Worm (Caenorhabditis elegans): ENCODE measurements around the gene Y71H2AM.25.
A peak's percentile ranks its signal among the peaks of the same experiment; 100 is the strongest.

Gene Y71H2AM.25

DNA sequence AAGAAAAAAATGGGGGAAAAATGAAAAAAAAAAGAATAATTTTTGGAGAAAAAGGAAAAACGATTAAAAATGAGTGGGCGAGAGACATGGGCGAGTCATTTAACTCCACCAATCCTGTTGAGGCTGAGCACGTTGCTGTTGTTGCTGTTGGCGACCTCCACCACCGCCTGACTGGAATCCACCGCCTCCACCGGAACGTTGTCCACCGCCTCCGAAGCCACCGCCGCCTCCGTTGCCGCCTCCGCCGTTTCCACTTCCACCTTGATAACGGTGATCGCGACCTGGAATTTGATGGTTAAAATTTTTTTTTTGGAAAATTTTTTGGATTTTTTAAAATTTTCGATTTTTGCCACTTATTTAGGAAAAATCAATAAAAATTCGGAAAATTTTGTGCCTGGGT lies 31.5 kb upstream of the Y71H2AM.25 start:
- no peak for TF ChIP-seq flt-1 (GFP tag; IDR thresholded peaks at IDR 0.05)

DNA sequence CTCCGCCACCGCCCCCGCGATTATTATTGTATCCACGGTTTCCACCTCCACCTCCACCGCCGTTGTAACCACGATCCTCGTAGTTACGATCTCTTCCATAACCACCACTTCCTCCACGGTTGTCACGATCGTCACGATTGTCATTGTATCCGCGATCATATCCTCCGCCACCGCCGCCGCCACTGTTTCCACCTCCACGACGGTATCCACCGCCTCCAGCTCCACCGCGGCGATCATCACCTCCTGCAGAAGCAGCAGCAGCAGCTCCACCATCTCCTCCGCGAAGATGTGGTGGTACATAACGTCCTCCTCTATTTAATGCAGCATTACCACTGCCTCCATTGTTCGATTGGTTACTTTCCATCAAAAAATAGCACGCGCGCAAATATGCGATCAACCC lies 23.6 kb upstream of the Y71H2AM.25 start, which contains the start of gene laf-1:
TSS of gene laf-1 (minus strand) at position 399 of the 400 bp plus-strand sequence.
- TF ChIP-seq pes-1 (GFP tag; IDR thresholded peaks at IDR 0.05) (no peak), ceh-36 (tag; optimal IDR thresholded peaks at IDR 0.05) (no peak)

DNA sequence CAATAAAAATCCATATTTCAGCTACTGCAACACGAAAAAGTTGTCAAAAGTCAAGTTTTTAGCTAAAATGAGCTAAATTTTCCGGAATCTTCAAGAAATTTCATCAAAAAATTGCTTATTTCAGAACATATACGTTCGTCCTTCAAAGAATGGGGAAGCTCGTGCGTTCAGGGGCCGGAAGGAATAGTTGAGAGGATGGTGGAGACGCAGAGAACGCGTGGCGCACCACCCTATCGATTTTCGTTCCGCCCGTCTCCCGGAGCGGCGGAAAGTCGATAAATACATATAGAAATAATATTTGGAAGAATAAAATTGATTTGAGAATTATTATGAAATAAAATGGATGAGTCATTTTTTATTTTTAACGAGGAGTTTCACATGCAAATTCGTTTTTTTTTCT lies 22.0 kb upstream of the Y71H2AM.25 start:
- TF ChIP-seq tbx-11 (GFP tag; IDR thresholded peaks at IDR 0.05) (no peak), tbx-37 (GFP tag; conservative IDR thresholded peaks at IDR 0.05) (no peak), F13C5.2 (tag; optimal IDR thresholded peaks at IDR 0.05) (no peak), ets-7 (tag; optimal IDR thresholded peaks at IDR 0.05) (peak; percentile 76), ceh-13 (GFP tag; optimal IDR thresholded peaks at IDR 0.05) (no peak), tra-4 (tag; optimal IDR thresholded peaks at IDR 0.05) (no peak)

DNA sequence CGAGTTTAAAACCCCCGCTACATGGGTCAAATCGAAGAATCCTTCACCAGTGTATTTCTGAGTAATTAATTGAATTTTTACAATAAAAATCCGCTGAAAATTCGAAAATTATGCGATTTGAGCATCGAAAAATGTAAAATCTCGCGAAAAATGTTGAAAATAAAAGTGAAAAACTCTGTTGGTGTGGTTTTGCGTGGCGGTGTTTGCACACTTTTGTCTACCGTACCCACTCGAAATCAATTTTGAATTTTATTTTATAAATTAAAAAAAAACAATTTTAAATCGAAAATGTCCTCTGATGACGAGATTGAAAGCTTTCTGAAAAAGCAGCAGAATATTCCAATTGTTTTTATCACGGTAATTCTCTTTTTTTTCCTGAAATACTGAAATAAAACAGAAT lies 21.5 kb upstream of the Y71H2AM.25 start, which contains the start of gene Y71H2AM.6:
TSS of gene Y71H2AM.6 (plus strand) at position 264 of the 400 bp plus-strand sequence.
- TF ChIP-seq F13C5.2 (tag; optimal IDR thresholded peaks at IDR 0.05) (peak; percentile 20), tbx-37 (GFP tag; conservative IDR thresholded peaks at IDR 0.05) (no peak)

DNA sequence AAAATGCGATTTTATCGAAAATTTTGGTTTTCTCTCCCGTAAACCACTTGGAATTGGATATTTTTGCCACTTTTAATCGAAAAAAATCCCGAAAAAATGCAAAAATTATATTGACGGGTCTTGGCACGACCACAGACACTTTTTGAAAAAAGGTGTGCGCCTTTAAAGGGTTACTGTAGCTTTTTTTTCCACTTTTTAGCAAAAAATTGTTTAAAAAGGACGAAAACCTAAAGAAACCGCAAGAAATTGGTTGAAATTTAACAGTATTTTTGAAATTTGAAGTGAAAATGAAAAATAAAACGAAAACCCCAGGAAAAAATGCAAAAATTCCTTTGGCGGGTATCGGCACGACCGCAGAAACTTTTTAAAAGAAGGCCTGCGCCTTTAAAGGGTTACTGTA lies 20.4 kb upstream of the Y71H2AM.25 start:
- TF ChIP-seq B0310.2 (tag; optimal IDR thresholded peaks at IDR 0.05): no peak
- no peak for TF ChIP-seq tbx-11 (GFP tag; IDR thresholded peaks at IDR 0.05)
- no peak for TF ChIP-seq tra-4 (tag; optimal IDR thresholded peaks at IDR 0.05)
- TF ChIP-seq hmg-4 (GFP tag; optimal IDR thresholded peaks at IDR 0.05): no peak
- no peak for TF ChIP-seq ceh-13 (GFP tag; optimal IDR thresholded peaks at IDR 0.05)

DNA sequence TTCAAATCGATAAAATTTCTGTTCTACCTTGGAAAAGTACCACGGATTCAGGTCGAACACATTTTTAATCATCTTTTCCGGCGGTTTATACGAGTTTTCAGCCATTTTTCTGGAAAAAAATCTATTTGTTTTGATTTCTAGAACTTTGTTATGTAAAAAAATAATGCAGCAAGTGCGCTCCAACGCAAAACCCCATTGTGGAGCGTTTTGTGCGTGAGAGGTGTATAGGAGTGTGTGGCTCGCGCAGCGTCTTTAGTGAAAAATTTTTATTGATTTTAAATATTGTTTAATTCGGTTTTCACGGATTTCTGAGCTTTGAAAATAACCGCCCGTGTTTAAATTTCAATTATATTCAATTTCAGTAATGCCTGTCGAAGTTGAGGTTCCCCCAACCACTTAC lies 16.4 kb upstream of the Y71H2AM.25 start, which contains the start of gene Y71H2AM.20:
TSS of gene Y71H2AM.20 (minus strand) at position 109 of the 400 bp plus-strand sequence.
- TF ChIP-seq ama-1 (optimal IDR thresholded peaks at IDR 0.05) (no peak), tbx-11 (GFP tag; IDR thresholded peaks at IDR 0.05) (0 out of 2 replicates have a peak, but pooled peaks have one; percentile 38), hmg-4 (GFP tag; optimal IDR thresholded peaks at IDR 0.05) (peak; percentile 28), B0310.2 (tag; optimal IDR thresholded peaks at IDR 0.05) (peak; percentile 44), hmbx-1 (tag; optimal IDR thresholded peaks at IDR 0.05) (no peak), ets-7 (tag; optimal IDR thresholded peaks at IDR 0.05) (no peak), hnd-1 (tag; optimal IDR thresholded peaks at IDR 0.05) (no peak), ceh-36 (tag; optimal IDR thresholded peaks at IDR 0.05) (peak; percentile 58), pes-1 (GFP tag; IDR thresholded peaks at IDR 0.05) (peak; percentile 73), ceh-13 (GFP tag; optimal IDR thresholded peaks at IDR 0.05) (no peak), sea-1 (GFP tag; conservative IDR thresholded peaks at IDR 0.05) (peak; percentile 72), flt-1 (GFP tag; IDR thresholded peaks at IDR 0.05) (0 out of 2 replicates have a peak, but pooled peaks have one; percentile 53), scrt-1 (GFP tag; IDR thresholded peaks at IDR 0.05) (0 out of 2 replicates have a peak, but pooled peaks have one; percentile 55), tbx-37 (GFP tag; conservative IDR thresholded peaks at IDR 0.05) (peak; percentile 37; the same call in 1 of the 2 replicates), aly-1 (tag; optimal IDR thresholded peaks at IDR 0.05) (no peak), tra-4 (tag; optimal IDR thresholded peaks at IDR 0.05) (peak; percentile 5), F13C5.2 (tag; optimal IDR thresholded peaks at IDR 0.05) (peak; percentile 87)

DNA sequence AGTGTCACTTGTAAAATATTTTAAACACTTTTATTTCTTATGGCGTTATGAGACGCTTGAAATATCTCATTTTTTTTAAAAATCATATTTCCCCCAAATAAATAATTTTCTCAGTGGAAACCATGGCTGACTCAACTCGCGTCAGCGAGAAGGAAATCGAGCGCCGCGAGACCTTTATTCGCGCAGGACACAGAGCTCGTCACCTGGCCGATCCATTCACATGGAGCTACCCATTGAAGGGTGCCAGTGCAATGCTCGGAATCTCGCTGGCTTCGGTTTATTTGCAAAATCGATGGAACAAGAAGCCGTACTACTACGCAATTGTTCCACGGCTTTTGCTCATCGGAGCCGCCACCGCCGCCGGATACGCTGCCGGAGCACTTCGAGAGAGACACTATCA lies 15.5 kb upstream of the Y71H2AM.25 start, which contains the start of gene nduc-2:
TSS of gene nduc-2 (plus strand) at position 113 of the 400 bp plus-strand sequence.
- TF ChIP-seq sea-1 (GFP tag; conservative IDR thresholded peaks at IDR 0.05): no peak
- TF ChIP-seq tbx-37 (GFP tag; conservative IDR thresholded peaks at IDR 0.05): no peak
- TF ChIP-seq F13C5.2 (tag; optimal IDR thresholded peaks at IDR 0.05): no peak
- no peak for TF ChIP-seq flt-1 (GFP tag; IDR thresholded peaks at IDR 0.05)
- no peak for TF ChIP-seq ama-1 (optimal IDR thresholded peaks at IDR 0.05)
- TF ChIP-seq scrt-1 (GFP tag; IDR thresholded peaks at IDR 0.05): no peak
- TF ChIP-seq tra-4 (tag; optimal IDR thresholded peaks at IDR 0.05): no peak
- no peak for TF ChIP-seq pes-1 (GFP tag; IDR thresholded peaks at IDR 0.05)
- TF ChIP-seq aly-1 (tag; optimal IDR thresholded peaks at IDR 0.05): no peak
- TF ChIP-seq hnd-1 (tag; optimal IDR thresholded peaks at IDR 0.05): no peak
- TF ChIP-seq ceh-36 (tag; optimal IDR thresholded peaks at IDR 0.05): no peak
- no peak for TF ChIP-seq ets-7 (tag; optimal IDR thresholded peaks at IDR 0.05)
- no peak for TF ChIP-seq B0310.2 (tag; optimal IDR thresholded peaks at IDR 0.05)
- no peak for TF ChIP-seq hmg-4 (GFP tag; optimal IDR thresholded peaks at IDR 0.05)
- no peak for TF ChIP-seq hmbx-1 (tag; optimal IDR thresholded peaks at IDR 0.05)
- no peak for TF ChIP-seq ceh-13 (GFP tag; optimal IDR thresholded peaks at IDR 0.05)
- TF ChIP-seq tbx-11 (GFP tag; IDR thresholded peaks at IDR 0.05): no peak

DNA sequence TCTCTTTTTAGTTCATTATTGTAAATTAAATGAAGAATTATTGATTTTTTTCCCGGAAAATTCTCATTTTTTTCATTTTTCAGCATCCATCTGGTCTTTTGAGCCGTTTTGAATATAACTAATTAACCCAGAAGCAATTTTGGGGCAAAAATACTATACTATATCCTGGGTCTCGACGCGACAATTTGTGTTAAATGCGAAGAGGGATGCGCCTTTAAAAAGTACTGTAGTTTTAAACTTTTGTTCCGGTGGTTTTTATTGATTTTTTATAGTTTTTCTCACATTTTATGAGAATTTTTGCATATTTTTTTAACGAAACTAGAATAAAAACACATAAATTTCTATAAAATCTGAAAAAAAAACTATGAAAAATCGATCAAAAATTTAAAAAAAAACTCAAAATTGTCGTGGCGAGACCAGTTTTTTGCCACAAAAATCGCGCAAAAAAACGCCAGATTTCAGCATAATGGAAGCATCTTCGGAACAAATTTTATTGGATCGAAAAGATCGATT lies 14.2 kb upstream of the Y71H2AM.25 start, which contains the start of gene tbcc-1:
TSS of gene tbcc-1 (plus strand) at position 463 of the 513 bp plus-strand sequence.
- no peak for TF ChIP-seq sea-1 (GFP tag; conservative IDR thresholded peaks at IDR 0.05)
- no peak for TF ChIP-seq F13C5.2 (tag; optimal IDR thresholded peaks at IDR 0.05)
- TF ChIP-seq ceh-36 (tag; optimal IDR thresholded peaks at IDR 0.05): no peak
- TF ChIP-seq B0310.2 (tag; optimal IDR thresholded peaks at IDR 0.05): no peak
- TF ChIP-seq flt-1 (GFP tag; IDR thresholded peaks at IDR 0.05): no peak
- no peak for TF ChIP-seq tbx-11 (GFP tag; IDR thresholded peaks at IDR 0.05)
- TF ChIP-seq ceh-13 (GFP tag; optimal IDR thresholded peaks at IDR 0.05): no peak
- no peak for TF ChIP-seq hmg-4 (GFP tag; optimal IDR thresholded peaks at IDR 0.05)
- TF ChIP-seq hnd-1 (tag; optimal IDR thresholded peaks at IDR 0.05): no peak

DNA sequence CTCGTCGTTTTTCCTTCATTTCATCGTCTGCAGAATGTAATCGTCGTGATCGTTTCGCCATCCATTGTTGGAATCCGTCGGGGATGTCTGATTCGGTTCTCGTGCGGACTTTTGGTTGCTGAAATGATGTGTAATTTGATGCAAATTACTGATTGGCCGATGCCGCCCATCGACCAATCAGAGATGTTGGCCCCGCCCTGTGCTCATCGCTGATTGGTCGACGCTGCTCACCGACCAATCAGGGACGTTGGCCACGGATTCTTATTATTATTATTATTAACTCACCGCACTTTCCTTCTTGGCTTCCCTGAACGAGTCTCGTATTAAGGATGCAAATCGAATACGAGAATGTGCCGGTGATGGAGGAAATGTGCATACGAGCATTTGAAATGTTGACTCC lies 8.2 kb upstream of the Y71H2AM.25 start:
- TF ChIP-seq flt-1 (GFP tag; IDR thresholded peaks at IDR 0.05) (no peak), pes-1 (GFP tag; IDR thresholded peaks at IDR 0.05) (no peak), ceh-13 (GFP tag; optimal IDR thresholded peaks at IDR 0.05) (no peak), ets-7 (tag; optimal IDR thresholded peaks at IDR 0.05) (no peak), ceh-36 (tag; optimal IDR thresholded peaks at IDR 0.05) (no peak), B0310.2 (tag; optimal IDR thresholded peaks at IDR 0.05) (no peak), ama-1 (optimal IDR thresholded peaks at IDR 0.05) (no peak), tbx-11 (GFP tag; IDR thresholded peaks at IDR 0.05) (no peak), tra-4 (tag; optimal IDR thresholded peaks at IDR 0.05) (no peak), hmbx-1 (tag; optimal IDR thresholded peaks at IDR 0.05) (no peak), tbx-37 (GFP tag; conservative IDR thresholded peaks at IDR 0.05) (no peak), hnd-1 (tag; optimal IDR thresholded peaks at IDR 0.05) (no peak), aly-1 (tag; optimal IDR thresholded peaks at IDR 0.05) (no peak), F13C5.2 (tag; optimal IDR thresholded peaks at IDR 0.05) (no peak), scrt-1 (GFP tag; IDR thresholded peaks at IDR 0.05) (no peak), sea-1 (GFP tag; conservative IDR thresholded peaks at IDR 0.05) (no peak), hmg-4 (GFP tag; optimal IDR thresholded peaks at IDR 0.05) (no peak)

Data from whole organism, early embryonic.